Fruit fly (Drosophila melanogaster) whole organism, pupa: ENCODE results near the gene Mlp84B.

Source experiments
- CG10348 ChIP-seq: fragments of 200-800 bp; sonication (Bioruptor generic); IDR thresholded peaks from 2 replicates; pipeline ENCODE4 v1.3.6; 2022; ENCODE audit warnings: missing biosample characterization, missing genetic modification characterization
- CG12605 ChIP-seq: fragments of 200-800 bp; sonication (Bioruptor generic); IDR thresholded peaks from 2 replicates; pipeline ENCODE4 v1.3.6; 2022; ENCODE audit warnings: missing biosample characterization, missing genetic modification characterization
- CG13204 ChIP-seq: fragments of 200-800 bp; sonication (Bioruptor generic); optimal IDR thresholded peaks from 2 replicates; lab custom pipeline; 2018; ENCODE audit warnings: missing biosample characterization, mild to moderate bottlenecking, missing genetic modification characterization, moderate library complexity
- CG14655 ChIP-seq: fragments of 200-800 bp; sonication (Bioruptor generic); optimal IDR thresholded peaks from 3 replicates; lab custom pipeline; 2017; ENCODE audit warnings: mild to moderate bottlenecking, missing biosample characterization, missing genetic modification reagents, missing genetic modification characterization
- CG15710 ChIP-seq: fragments of 200-800 bp; sonication (Bioruptor generic); optimal IDR thresholded peaks from 2 replicates; lab custom pipeline; 2018; ENCODE audit warnings: missing biosample characterization, mild to moderate bottlenecking, missing genetic modification characterization, moderate library complexity
- CG17806 ChIP-seq: fragments of 200-800 bp; sonication (Bioruptor generic); optimal IDR thresholded peaks from 2 replicates; lab custom pipeline; 2018; ENCODE audit warnings: missing biosample characterization, mild to moderate bottlenecking, missing genetic modification characterization, moderate library complexity
- CG32121 ChIP-seq: fragments of 200-800 bp; sonication (Bioruptor generic); IDR thresholded peaks from 2 replicates; pipeline ENCODE4 v1.3.6; 2022; ENCODE audit warnings: missing biosample characterization, missing genetic modification characterization
- CG34367 ChIP-seq: fragments of 200-800 bp; sonication (Bioruptor generic); optimal IDR thresholded peaks from 2 replicates; lab custom pipeline; 2018; ENCODE audit warnings: missing biosample characterization, mild to moderate bottlenecking, missing genetic modification characterization
- CG4496 ChIP-seq: fragments of 200-800 bp; sonication (Bioruptor generic); IDR thresholded peaks from 3 replicates; pipeline ENCODE4 v1.3.6; 2022; ENCODE audit warnings: missing biosample characterization, missing genetic modification characterization
- CG8159 ChIP-seq: fragments of 200-800 bp; sonication (Bioruptor generic); optimal IDR thresholded peaks from 3 replicates; lab custom pipeline; 2018; ENCODE audit warnings: missing biosample characterization, mild to moderate bottlenecking, missing genetic modification characterization, moderate library complexity
- CG8301 ChIP-seq: fragments of 200-800 bp; sonication (Bioruptor generic); optimal IDR thresholded peaks from 2 replicates; lab custom pipeline; 2018; ENCODE audit warnings: missing biosample characterization, mild to moderate bottlenecking, missing genetic modification characterization
- CG9948 ChIP-seq: fragments of 200-800 bp; sonication (Bioruptor generic); optimal IDR thresholded peaks from 2 replicates; lab custom pipeline; 2018; ENCODE audit warnings: missing biosample characterization, mild to moderate bottlenecking, missing genetic modification characterization, moderate library complexity
- D1 ChIP-seq: fragments of 200-800 bp; sonication (Bioruptor generic); optimal IDR thresholded peaks from 2 replicates; lab custom pipeline; 2018; ENCODE audit warnings: missing biosample characterization, mild to moderate bottlenecking, missing genetic modification characterization, moderate library complexity
- EcR ChIP-seq: fragments of 200-800 bp; sonication (Bioruptor generic); optimal IDR thresholded peaks from 3 replicates; lab custom pipeline; 2019; ENCODE audit warnings: missing biosample characterization, missing genetic modification characterization, mild to moderate bottlenecking, moderate library complexity, missing genetic modification reagents
- Ets98B ChIP-seq: fragments of 200-800 bp; sonication (Bioruptor generic); IDR thresholded peaks from 2 replicates; pipeline ENCODE4 v1.3.6; 2022; ENCODE audit warnings: missing biosample characterization, missing genetic modification characterization
- Pif1A ChIP-seq: fragments of 200-800 bp; sonication (Bioruptor generic); optimal IDR thresholded peaks from 3 replicates; lab custom pipeline; 2016; ENCODE audit warnings: missing biosample characterization, missing genetic modification characterization
- Pif1B ChIP-seq: fragments of 200-800 bp; sonication (Bioruptor generic); optimal IDR thresholded peaks from 3 replicates; lab custom pipeline; 2016; ENCODE audit warnings: missing biosample characterization, missing genetic modification characterization
- Snoo ChIP-seq: fragments of 200-800 bp; sonication (Bioruptor generic); optimal IDR thresholded peaks from 3 replicates; lab custom pipeline; 2017; ENCODE audit warnings: missing biosample characterization, mild to moderate bottlenecking, missing genetic modification characterization, inconsistent platforms
- fd96Ca ChIP-seq: fragments of 200-800 bp; sonication (Bioruptor generic); IDR thresholded peaks from 3 replicates; pipeline ENCODE4 v1.3.6; 2022; ENCODE audit warnings: missing biosample characterization, missing genetic modification characterization
- gl ChIP-seq: fragments of 200-800 bp; sonication (Bioruptor generic); optimal IDR thresholded peaks from 2 replicates; lab custom pipeline; 2018; ENCODE audit warnings: missing biosample characterization, mild to moderate bottlenecking, missing genetic modification characterization
- rn ChIP-seq: fragments of 200-800 bp; sonication (Bioruptor generic); IDR thresholded peaks from 2 replicates; pipeline ENCODE4 v1.3.6; 2022; ENCODE audit warnings: missing biosample characterization, missing genetic modification characterization

The Mlp84B gene

dm6 chr3R:7076293-7076981 is 41.1 kb downstream of the Mlp84B start:
- TF ChIP-seq CG8301 (tag; lab: Kevin White, UChicago) (peak; percentile 35), CG17806 (peak; percentile 19), fd96Ca (GFP tag; lab: Robert Waterston, UW) (no peak)
- TF ChIP-seq, all 21 proteins: peak for 2

dm6 chr3R:7075712-7076183 is 41.8 kb downstream of the Mlp84B start:
- TF ChIP-seq CG4496 (no peak), CG34367 (tag; lab: Kevin White, UChicago) (peak; percentile 89), EcR (peak; percentile 94), CG9948 (tag; lab: Kevin White, UChicago) (peak; percentile 90), CG8159 (tag; lab: Kevin White, UChicago) (peak; percentile 91), fd96Ca (GFP tag; lab: Robert Waterston, UW) (no peak), CG15710 (tag; lab: Kevin White, UChicago) (peak; percentile 89), CG14655 (GFP tag; lab: Kevin White, UChicago) (peak; percentile 92), rn (no peak), Pif1B (peak; percentile 93), gl (peak; percentile 82), Snoo (tag; lab: Kevin White, UChicago) (peak; percentile 93), CG32121 (no peak), CG10348 (GFP tag; lab: Robert Waterston, UW) (no peak), CG13204 (GFP tag; lab: Kevin White, UChicago) (no peak), CG12605 (GFP tag; lab: Robert Waterston, UW) (no peak), D1 (tag; lab: Kevin White, UChicago) (no peak), CG8301 (tag; lab: Kevin White, UChicago) (peak; percentile 91), Ets98B (GFP tag; lab: Robert Waterston, UW) (no peak), Pif1A (peak; percentile 93), CG17806 (peak; percentile 92)

- TF ChIP-seq CG8159 (tag; lab: Kevin White, UChicago) = no peak
- TF ChIP-seq CG15710 (tag; lab: Kevin White, UChicago) = no peak
- no peak for TF ChIP-seq EcR
- TF ChIP-seq Snoo (tag; lab: Kevin White, UChicago) = no peak
Observed at dm6 chr3R:7075115-7075425, 42.5 kb downstream of the Mlp84B start.

dm6 chr3R:7074297-7075114 is 43.0 kb downstream of the Mlp84B start, which contains the start of the genes Ufl1 and CG1943:
TSS of gene Ufl1 (minus strand) at chr3R:7074452.
TSS of gene CG1943 (plus strand) at chr3R:7074859.
- TF ChIP-seq fd96Ca (GFP tag; lab: Robert Waterston, UW) (no peak), CG13204 (GFP tag; lab: Kevin White, UChicago) (no peak), D1 (tag; lab: Kevin White, UChicago) (no peak), CG34367 (tag; lab: Kevin White, UChicago) (no peak), CG32121 (no peak), Pif1A (no peak), EcR (no peak), rn (no peak), gl (no peak), CG17806 (no peak), CG8301 (tag; lab: Kevin White, UChicago) (no peak), Ets98B (GFP tag; lab: Robert Waterston, UW) (no peak), Snoo (tag; lab: Kevin White, UChicago) (no peak), CG15710 (tag; lab: Kevin White, UChicago) (no peak), CG10348 (GFP tag; lab: Robert Waterston, UW) (no peak), CG8159 (tag; lab: Kevin White, UChicago) (no peak), CG12605 (GFP tag; lab: Robert Waterston, UW) (no peak)

dm6 chr3R:7067092-7067491 is 50.4 kb downstream of the Mlp84B start, which contains the start of the genes CG1105 and CG1965:
TSS of gene CG1105 (minus strand) at chr3R:7067136.
TSS of gene CG1965 (plus strand) at chr3R:7067401.
- TF ChIP-seq Pif1B (no peak), Ets98B (GFP tag; lab: Robert Waterston, UW) (peak; percentile 79), fd96Ca (GFP tag; lab: Robert Waterston, UW) (peak; percentile 92), CG4496 (peak; percentile 89), rn (peak; percentile 88), CG12605 (GFP tag; lab: Robert Waterston, UW) (peak; percentile 67), Snoo (tag; lab: Kevin White, UChicago) (peak; percentile 75), CG13204 (GFP tag; lab: Kevin White, UChicago) (no peak), CG8301 (tag; lab: Kevin White, UChicago) (no peak), CG9948 (tag; lab: Kevin White, UChicago) (peak; percentile 74), CG34367 (tag; lab: Kevin White, UChicago) (peak; percentile 68), CG10348 (GFP tag; lab: Robert Waterston, UW) (peak; percentile 76), CG14655 (GFP tag; lab: Kevin White, UChicago) (no peak), EcR (peak; percentile 15), D1 (tag; lab: Kevin White, UChicago) (no peak), CG32121 (peak; percentile 85), CG17806 (peak; percentile 80), CG8159 (tag; lab: Kevin White, UChicago) (peak; percentile 83), Pif1A (peak; percentile 87), gl (peak; percentile 14), CG15710 (tag; lab: Kevin White, UChicago) (peak; percentile 85)
- TF ChIP-seq, all 21 proteins: peak for 16
